Worm (Caenorhabditis elegans) whole organism, young adult: Measurements from ENCODE around the gene K09H11.11.

Source experiments
- B0035.1 ChIP-seq: sonication (generic microtip); optimal IDR thresholded peaks from 2 replicates; lab custom pipeline; 2016; ENCODE audit warnings: missing genetic modification characterization, mild to moderate bottlenecking, missing compliant biosample characterization, missing genotype, missing genetic modification reagents
- F37B4.10 ChIP-seq: fragments of 200-800 bp; sonication (Bioruptor generic); IDR thresholded peaks from 2 replicates; pipeline ENCODE4 v1.3.6; 2022; ENCODE audit warnings: missing genetic modification characterization, missing compliant biosample characterization
- F39B2.1 ChIP-seq: fragments of 200-800 bp; sonication (Bioruptor generic); IDR thresholded peaks from 2 replicates; pipeline ENCODE4 v1.3.6; 2022; ENCODE audit warnings: missing genetic modification reagents, missing genetic modification characterization, missing compliant biosample characterization
- Y53F4B.3 ChIP-seq: fragments of 200-800 bp; sonication (Bioruptor generic); IDR thresholded peaks from 2 replicates; pipeline ENCODE4 v1.3.6; 2022; ENCODE audit warnings: missing genetic modification reagents, missing genetic modification characterization, missing compliant biosample characterization
- Y67H2A.10 ChIP-seq: fragments of 200-800 bp; sonication (Bioruptor generic); conservative IDR thresholded peaks from 2 replicates; pipeline ENCODE4 v1.3.6; 2022; ENCODE audit warnings: missing genetic modification reagents, missing genetic modification characterization, missing compliant biosample characterization
- akir-1 ChIP-seq: fragments of 200-800 bp; sonication (Bioruptor generic); optimal IDR thresholded peaks from 2 replicates; lab custom pipeline; 2018; ENCODE audit warnings: mild to moderate bottlenecking, missing genetic modification characterization, moderate library complexity, missing compliant biosample characterization
- attf-3 ChIP-seq: fragments of 200-800 bp; sonication (Bioruptor generic); conservative IDR thresholded peaks from 2 replicates; pipeline ENCODE4 v1.3.6; 2022; ENCODE audit warnings: missing genetic modification reagents, missing genetic modification characterization, missing compliant biosample characterization
- cebp-1 ChIP-seq, 2 experiments: fragments of 200-800 bp in 1 of 2; sonication (Bioruptor generic) in 1 of 2; sonication (generic microtip) in 1 of 2; IDR thresholded peaks in 1 of 2; optimal IDR thresholded peaks in 1 of 2; 2 replicates each; pipeline versions ENCODE4 v1.3.6 to Lab custom; 2017 to 2022; ENCODE audit warnings: missing compliant biosample characterization in 2 of 2, missing genetic modification characterization in 2 of 2, mild to moderate bottlenecking in 1 of 2, missing genetic modification reagents in 1 of 2, moderate library complexity in 1 of 2
- ceh-100 ChIP-seq: fragments of 200-800 bp; sonication (Bioruptor generic); IDR thresholded peaks from 2 replicates; pipeline ENCODE4 v1.3.6; 2022; ENCODE audit warnings: missing genetic modification reagents, missing genetic modification characterization, missing compliant biosample characterization
- chd-7 ChIP-seq: sonication (generic microtip); optimal IDR thresholded peaks from 2 replicates; lab custom pipeline; 2016; ENCODE audit warnings: mild to moderate bottlenecking, missing genetic modification characterization, moderate library complexity, missing compliant biosample characterization
- dpl-1 ChIP-seq: fragments of 150-350 bp; optimal IDR thresholded peaks from 2 replicates; lab custom pipeline; 2014; ENCODE audit warnings: missing biosample characterization, missing genetic modification reagents, missing genetic modification characterization
- him-1 ChIP-seq: sonication (generic microtip); optimal IDR thresholded peaks from 2 replicates; lab custom pipeline; 2016; ENCODE audit warnings: missing genotype, missing genetic modification reagents, missing genetic modification characterization, missing compliant biosample characterization
- lin-26 ChIP-seq: fragments of 200-800 bp; sonication (Bioruptor generic); IDR thresholded peaks from 2 replicates; pipeline ENCODE4 v1.3.6; 2022; ENCODE audit warnings: missing genetic modification reagents, missing genetic modification characterization, missing compliant biosample characterization
- mes-4 ChIP-seq: sonication (generic microtip); optimal IDR thresholded peaks from 2 replicates; lab custom pipeline; 2016; ENCODE audit warnings: missing genotype, missing genetic modification characterization, missing compliant biosample characterization
- nhr-120 ChIP-seq: fragments of 200-800 bp; sonication (Bioruptor generic); IDR thresholded peaks from 2 replicates; pipeline ENCODE4 v1.3.6; 2022; ENCODE audit warnings: missing genetic modification characterization, missing compliant biosample characterization
- tlf-1 ChIP-seq: fragments of 200-800 bp; sonication (Bioruptor generic); optimal IDR thresholded peaks from 2 replicates; lab custom pipeline; 2018; ENCODE audit warnings: mild to moderate bottlenecking, missing genetic modification characterization, missing compliant biosample characterization
- zim-3 ChIP-seq: sonication (generic microtip); optimal IDR thresholded peaks from 2 replicates; lab custom pipeline; 2017; ENCODE audit warnings: mild to moderate bottlenecking, missing genetic modification characterization, moderate library complexity, missing compliant biosample characterization
- ztf-18 ChIP-seq: sonication (generic microtip); optimal IDR thresholded peaks from 2 replicates; lab custom pipeline; 2016; ENCODE audit warnings: missing genotype, mild to moderate bottlenecking, missing genetic modification characterization, missing compliant biosample characterization
- ztf-3 ChIP-seq: fragments of 200-800 bp; sonication (Bioruptor generic); optimal IDR thresholded peaks from 2 replicates; lab custom pipeline; 2018; ENCODE audit warnings: mild to moderate bottlenecking, missing genetic modification characterization, missing compliant biosample characterization

Gene K09H11.11

ce11 chrV:5712189-5712588 is 42.9 kb downstream of the K09H11.11 start:
- TF ChIP-seq lin-26 (GFP tag; lab: Robert Waterston, UW) (no peak), attf-3 (GFP tag; lab: Robert Waterston, UW) (peak; percentile 70)

ce11 chrV:5708331-5708730 is 46.7 kb downstream of the K09H11.11 start:
- no peak for TF ChIP-seq Y67H2A.10
- TF ChIP-seq B0035.1 (tag; lab: Kevin White, UChicago), result no peak
- TF ChIP-seq cebp-1 (GFP tag; IDR thresholded peaks at IDR 0.05; lab: Robert Waterston, UW), result no peak
- no peak for TF ChIP-seq cebp-1 (tag; optimal IDR thresholded peaks at IDR 0.05; lab: Kevin White, UChicago)
- no peak for TF ChIP-seq mes-4
- no peak for TF ChIP-seq F39B2.1 (GFP tag; lab: Robert Waterston, UW)
- TF ChIP-seq akir-1 (GFP tag; lab: Kevin White, UChicago), result no peak
- no peak for TF ChIP-seq chd-7 (tag; lab: Kevin White, UChicago)
- TF ChIP-seq Y53F4B.3, result no peak
- no peak for TF ChIP-seq ztf-18 (tag; lab: Kevin White, UChicago)
- TF ChIP-seq tlf-1 (GFP tag; lab: Kevin White, UChicago), result no peak
- TF ChIP-seq zim-3 (tag; lab: Kevin White, UChicago), result no peak
- TF ChIP-seq F37B4.10 (GFP tag; lab: Robert Waterston, UW), result no peak
- TF ChIP-seq nhr-120 (GFP tag; lab: Robert Waterston, UW), result no peak
- TF ChIP-seq dpl-1, result no peak

- TF ChIP-seq ztf-3 (GFP tag; lab: Kevin White, UChicago) (no peak), ceh-100 (GFP tag; lab: Robert Waterston, UW) (no peak), him-1 (no peak), tlf-1 (GFP tag; lab: Kevin White, UChicago) (no peak)
Observed at ce11 chrV:5705510-5705909, 49.5 kb downstream of the K09H11.11 start, which contains the start of gene peli-1. Gene peli-1 (plus strand): TSS chrV:5705810.
